Worm (Caenorhabditis elegans): ENCODE data around the gene W07G1.7.

W07G1.7 gene

ce11 chrII:13935907-13936306, 30.2 kb downstream of the W07G1.7 start:
- no peak for TF ChIP-seq Y55F3AM.14 (GFP tag; optimal IDR thresholded peaks at IDR 0.05)
- TF ChIP-seq aly-2 (tag; optimal IDR thresholded peaks at IDR 0.05) = no peak
- TF ChIP-seq unc-62 (GFP tag; optimal IDR thresholded peaks at IDR 0.05) = no peak
- TF ChIP-seq lin-11 (tag; optimal IDR thresholded peaks at IDR 0.05) = no peak
- TF ChIP-seq F13H6.1 (tag; optimal IDR thresholded peaks at IDR 0.05) = no peak
- no peak for TF ChIP-seq ztf-11 (tag; optimal IDR thresholded peaks at IDR 0.05)
- TF ChIP-seq mbf-1 (tag; optimal IDR thresholded peaks at IDR 0.05) = no peak
- TF ChIP-seq ztf-1 (GFP tag; conservative IDR thresholded peaks at IDR 0.05) = no peak
- no peak for TF ChIP-seq ztf-4 (tag; optimal IDR thresholded peaks at IDR 0.05)
- TF ChIP-seq mdl-1 (tag; optimal IDR thresholded peaks at IDR 0.05) = no peak
- no peak for TF ChIP-seq unc-39 (tag; optimal IDR thresholded peaks at IDR 0.05)
- no peak for TF ChIP-seq nhr-11 (tag; optimal IDR thresholded peaks at IDR 0.05)

ce11 chrII:13933534-13933933, 32.6 kb downstream of the W07G1.7 start:
- TF ChIP-seq ztf-4 (tag; optimal IDR thresholded peaks at IDR 0.05) (no peak), nhr-11 (tag; optimal IDR thresholded peaks at IDR 0.05) (no peak), C34F6.9 (tag; optimal IDR thresholded peaks at IDR 0.05) (no peak), ztf-11 (tag; optimal IDR thresholded peaks at IDR 0.05) (no peak), blmp-1 (tag; optimal IDR thresholded peaks at IDR 0.05; ENCODE audit: insufficient read depth) (no peak), nhr-23 (tag; optimal IDR thresholded peaks at IDR 0.05) (no peak), crh-2 (tag; optimal IDR thresholded peaks at IDR 0.05) (no peak), elt-1 (tag; optimal IDR thresholded peaks at IDR 0.05) (no peak), unc-39 (tag; optimal IDR thresholded peaks at IDR 0.05) (no peak), dmd-4 (tag; optimal IDR thresholded peaks at IDR 0.05) (no peak), aly-2 (tag; optimal IDR thresholded peaks at IDR 0.05) (no peak), ama-1 (optimal IDR thresholded peaks at IDR 0.05) (no peak), sma-9 (GFP tag; optimal IDR thresholded peaks at IDR 0.05) (no peak), sma-9 (tag; optimal IDR thresholded peaks at IDR 0.05) (no peak), sem-4 (tag; optimal IDR thresholded peaks at IDR 0.05) (no peak), unc-55 (GFP tag; optimal IDR thresholded peaks at IDR 0.05) (no peak), nhr-77 (tag; optimal IDR thresholded peaks at IDR 0.05) (no peak), nhr-25 (tag; optimal IDR thresholded peaks at IDR 0.05) (no peak), fos-1 (tag; optimal IDR thresholded peaks at IDR 0.05) (no peak)

ce11 chrII:13931944-13932343, 34.2 kb downstream of the W07G1.7 start, which contains the start of gene hot-3:
Gene hot-3 (minus strand): TSS chrII:13932044.
- TF ChIP-seq R02D3.7 (tag; optimal IDR thresholded peaks at IDR 0.05) (no peak), nhr-6 (tag; optimal IDR thresholded peaks at IDR 0.05) (no peak), skn-1 (tag; optimal IDR thresholded peaks at IDR 0.05) (no peak), mab-5 (tag; optimal IDR thresholded peaks at IDR 0.05) (no peak)

ce11 chrII:13924909-13925308, 41.2 kb downstream of the W07G1.7 start, which contains the start of gene mltn-5:
Gene mltn-5 (plus strand): TSS chrII:13925209.
- TF ChIP-seq alr-1 (tag; optimal IDR thresholded peaks at IDR 0.05) (no peak), nhr-21 (tag; optimal IDR thresholded peaks at IDR 0.05) (no peak), skn-1 (tag; optimal IDR thresholded peaks at IDR 0.05) (no peak), lsy-2 (tag; optimal IDR thresholded peaks at IDR 0.05) (no peak), mbf-1 (tag; optimal IDR thresholded peaks at IDR 0.05) (no peak), zag-1 (tag; optimal IDR thresholded peaks at IDR 0.05) (no peak), fos-1 (tag; optimal IDR thresholded peaks at IDR 0.05) (no peak), unc-39 (tag; optimal IDR thresholded peaks at IDR 0.05) (no peak), sma-3 (GFP tag; optimal IDR thresholded peaks at IDR 0.05) (no peak), ztf-11 (tag; optimal IDR thresholded peaks at IDR 0.05) (no peak), lin-11 (tag; optimal IDR thresholded peaks at IDR 0.05) (no peak), unc-55 (GFP tag; optimal IDR thresholded peaks at IDR 0.05) (no peak), nhr-77 (tag; optimal IDR thresholded peaks at IDR 0.05) (no peak), elt-1 (tag; optimal IDR thresholded peaks at IDR 0.05) (no peak), egl-27 (tag; optimal IDR thresholded peaks at IDR 0.05) (no peak), peb-1 (tag; optimal IDR thresholded peaks at IDR 0.05) (no peak), ztf-1 (GFP tag; conservative IDR thresholded peaks at IDR 0.05) (no peak)

ce11 chrII:13919100-13919499, 47.0 kb downstream of the W07G1.7 start:
- TF ChIP-seq nhr-21 (tag; optimal IDR thresholded peaks at IDR 0.05) = no peak
